Fruit fly (Drosophila melanogaster) Kc167 (cell line): ENCODE measurements around the gene CG10137.

ENCODE experiments used
- Myc ChIP-seq: fragments of >200 bp; optimal IDR thresholded peaks from 2 replicates; lab custom pipeline; 2017; ENCODE audit warnings: missing external identifiers
- Sin3A ChIP-seq: fragments of >200 bp; optimal IDR thresholded peaks from 2 replicates; lab custom pipeline; 2018; ENCODE audit warnings: missing external identifiers
- h ChIP-seq: fragments of >200 bp; optimal IDR thresholded peaks from 3 replicates; lab custom pipeline; 2018; ENCODE audit warnings: missing external identifiers
- insv ChIP-seq: fragments of >200 bp; optimal IDR thresholded peaks from 3 replicates; lab custom pipeline; 2018; ENCODE audit warnings: missing external identifiers
- psq ChIP-seq: fragments of >200 bp; optimal IDR thresholded peaks from 2 replicates; lab custom pipeline; 2017; ENCODE audit warnings: missing external identifiers
- ttk ChIP-seq: sonication (Bioruptor generic); optimal IDR thresholded peaks from 2 replicates; lab custom pipeline; 2017; ENCODE audit warnings: missing external identifiers

dm6 chr2L:19549412-19549811 is 22.9 kb downstream of the CG10137 start:
- TF ChIP-seq Sin3A = no peak
- TF ChIP-seq h (lab: Kevin White, UChicago) = no peak
- TF ChIP-seq psq (lab: Kevin White, UChicago) = no peak
- no peak for TF ChIP-seq ttk
- TF ChIP-seq Myc = no peak
- TF ChIP-seq insv = no peak
